Fruit fly (Drosophila melanogaster) whole organism, embryonic: ENCODE data around the gene CG16853.

Experiments
- C15 ChIP-seq: fragments of 200-800 bp; sonication (Bioruptor generic); IDR thresholded peaks from 3 replicates; pipeline ENCODE4 v1.3.6; 2022; ENCODE audit warnings: missing biosample characterization, missing genetic modification characterization
- CG10274 ChIP-seq: fragments of 200-800 bp; sonication (Bioruptor generic); optimal IDR thresholded peaks from 3 replicates; lab custom pipeline; 2017; ENCODE audit warnings: missing biosample characterization, mild to moderate bottlenecking, missing genetic modification characterization
- CG10565 ChIP-seq: fragments of 200-800 bp; sonication (Bioruptor generic); optimal IDR thresholded peaks from 3 replicates; lab custom pipeline; 2016; ENCODE audit warnings: missing biosample characterization, mild to moderate bottlenecking, missing genetic modification characterization
- CG10979 ChIP-seq: fragments of 200-800 bp; sonication (Bioruptor generic); optimal IDR thresholded peaks from 2 replicates; lab custom pipeline; 2018; ENCODE audit warnings: missing biosample characterization, mild to moderate bottlenecking, missing genetic modification characterization, moderate library complexity
- CG12071 ChIP-seq: fragments of 200-800 bp; sonication (Bioruptor generic); optimal IDR thresholded peaks from 3 replicates; lab custom pipeline; 2018; ENCODE audit warnings: missing biosample characterization, mild to moderate bottlenecking, missing genetic modification characterization
- CG15696 ChIP-seq: fragments of 200-800 bp; sonication (Bioruptor generic); optimal IDR thresholded peaks from 2 replicates; lab custom pipeline; 2019; ENCODE audit warnings: missing biosample characterization, mild to moderate bottlenecking, missing genetic modification characterization, moderate library complexity
- CG17568 ChIP-seq: fragments of 200-800 bp; sonication (Bioruptor generic); optimal IDR thresholded peaks from 2 replicates; lab custom pipeline; 2018; ENCODE audit warnings: missing biosample characterization, mild to moderate bottlenecking, missing genetic modification characterization, moderate library complexity
- CG2129 ChIP-seq: fragments of 200-800 bp; sonication (Bioruptor generic); IDR thresholded peaks from 2 replicates; pipeline ENCODE4 v1.3.6; 2022; ENCODE audit warnings: missing biosample characterization, missing genetic modification characterization; ENCODE audit not compliant: partially characterized antibody
- CG3163 ChIP-seq: fragments of 200-800 bp; sonication (Bioruptor generic); optimal IDR thresholded peaks from 3 replicates; lab custom pipeline; 2016; ENCODE audit warnings: missing biosample characterization, missing genetic modification characterization
- CG32532 ChIP-seq: fragments of 200-800 bp; sonication (Bioruptor generic); IDR thresholded peaks from 2 replicates; pipeline ENCODE4 v1.3.6; 2022; ENCODE audit warnings: missing biosample characterization, missing genetic modification characterization
- CG34224 ChIP-seq: fragments of 200-800 bp; sonication (Bioruptor generic); IDR thresholded peaks from 3 replicates; pipeline ENCODE4 v1.3.6; 2022; ENCODE audit warnings: missing biosample characterization, missing genetic modification characterization; ENCODE audit not compliant: partially characterized antibody
- CG6813 ChIP-seq: fragments of 200-800 bp; sonication (Bioruptor generic); optimal IDR thresholded peaks from 2 replicates; lab custom pipeline; 2017; ENCODE audit warnings: missing biosample characterization, missing genetic modification characterization, mild to moderate bottlenecking, moderate library complexity, missing genetic modification reagents
- CG7745 ChIP-seq: fragments of 200-800 bp; sonication (Bioruptor generic); optimal IDR thresholded peaks from 2 replicates; lab custom pipeline; 2018; ENCODE audit warnings: missing biosample characterization, mild to moderate bottlenecking, missing genetic modification characterization, moderate library complexity
- CG8924 ChIP-seq: fragments of 200-800 bp; optimal IDR thresholded peaks from 3 replicates; lab custom pipeline; 2019; ENCODE audit warnings: missing biosample characterization, mild to moderate bottlenecking, missing genetic modification characterization, moderate library complexity
- D19A ChIP-seq: fragments of 200-800 bp; optimal IDR thresholded peaks from 3 replicates; lab custom pipeline; 2019; ENCODE audit warnings: missing biosample characterization, mild to moderate bottlenecking, missing genetic modification characterization, moderate library complexity
- Deaf1 ChIP-seq: fragments of 200-800 bp; optimal IDR thresholded peaks from 3 replicates; lab custom pipeline; 2019; ENCODE audit warnings: missing biosample characterization, mild to moderate bottlenecking, missing genetic modification characterization, moderate library complexity
- Fer3 ChIP-seq: fragments of 200-800 bp; sonication (Bioruptor generic); optimal IDR thresholded peaks from 2 replicates; lab custom pipeline; 2018; ENCODE audit warnings: missing biosample characterization, mild to moderate bottlenecking, missing genetic modification characterization, moderate library complexity
- Hmx ChIP-seq: fragments of 200-800 bp; sonication (Bioruptor generic); optimal IDR thresholded peaks from 2 replicates; lab custom pipeline; 2016; ENCODE audit warnings: missing biosample characterization, missing genetic modification characterization
- Jarid2 ChIP-seq: fragments of 200-800 bp; sonication (Bioruptor generic); optimal IDR thresholded peaks from 3 replicates; lab custom pipeline; 2017; ENCODE audit warnings: mild to moderate bottlenecking, missing biosample characterization, missing genetic modification reagents, missing genetic modification characterization
- MBD-R2 ChIP-seq: fragments of 200-800 bp; sonication (Bioruptor generic); IDR thresholded peaks from 2 replicates; pipeline ENCODE4 v1.3.6; 2022; ENCODE audit warnings: missing biosample characterization, missing genetic modification characterization
- Med ChIP-seq: fragments of 200-800 bp; sonication (Bioruptor generic); peaks from one replicate; lab custom pipeline; 2016; ENCODE audit warnings: missing biosample characterization, missing genetic modification characterization, mild to moderate bottlenecking, inconsistent platforms, moderate library complexity
- NFAT ChIP-seq: fragments of 200-800 bp; sonication (Bioruptor generic); IDR thresholded peaks from 2 replicates; pipeline ENCODE4 v1.3.6; 2022; ENCODE audit warnings: missing biosample characterization, missing genetic modification characterization
- Opbp ChIP-seq: fragments of 200-800 bp; sonication (Bioruptor generic); IDR thresholded peaks from 3 replicates; pipeline ENCODE4 v1.3.6; 2022; ENCODE audit warnings: missing biosample characterization, missing genetic modification characterization; ENCODE audit not compliant: partially characterized antibody
- Ptx1 ChIP-seq: fragments of 200-800 bp; sonication (Bioruptor generic); IDR thresholded peaks from 2 replicates; pipeline ENCODE4 v1.3.6; 2022; ENCODE audit warnings: missing biosample characterization, missing genetic modification characterization
- Trl ChIP-seq, 3 experiments: fragments of >200 bp in 2 of 3; fragments of 200-800 bp in 1 of 3; sonication (Bioruptor generic) in 1 of 3; optimal IDR thresholded peaks; 2 replicates in 1 of 3; 3 replicates in 2 of 3; lab custom pipeline; 2016 to 2017; ENCODE audit warnings: missing biosample characterization in 1 of 3, missing genetic modification characterization in 1 of 3
- ara ChIP-seq: fragments of 200-800 bp; sonication (Bioruptor generic); IDR thresholded peaks from 2 replicates; pipeline ENCODE4 v1.3.6; 2022; ENCODE audit warnings: missing biosample characterization, missing genetic modification characterization
- bbx ChIP-seq: fragments of 200-800 bp; sonication (Bioruptor generic); IDR thresholded peaks from 2 replicates; pipeline ENCODE4 v1.3.6; 2022; ENCODE audit warnings: missing biosample characterization, missing genetic modification characterization; ENCODE audit not compliant: partially characterized antibody
- bsh ChIP-seq, 2 experiments: fragments of 200-800 bp; sonication (Bioruptor generic); optimal IDR thresholded peaks; 2 replicates each; lab custom pipeline; 2017 to 2018; ENCODE audit warnings: mild to moderate bottlenecking in 2 of 2, missing biosample characterization in 2 of 2, missing genetic modification characterization in 2 of 2, moderate library complexity in 1 of 2
- cato ChIP-seq: fragments of 200-800 bp; sonication (Bioruptor generic); optimal IDR thresholded peaks from 2 replicates; lab custom pipeline; 2016; ENCODE audit warnings: missing biosample characterization, missing genetic modification characterization, borderline replicate concordance
- chinmo ChIP-seq: fragments of 200-800 bp; sonication (Bioruptor generic); IDR thresholded peaks from 4 replicates; pipeline ENCODE4 v1.3.6; 2022; ENCODE audit warnings: missing biosample characterization, missing genetic modification characterization; ENCODE audit not compliant: partially characterized antibody
- da ChIP-seq: fragments of 200-800 bp; sonication (Bioruptor generic); optimal IDR thresholded peaks from 2 replicates; lab custom pipeline; 2016; ENCODE audit warnings: missing biosample characterization, missing genetic modification characterization
- fd102C ChIP-seq: fragments of 200-800 bp; sonication (Bioruptor generic); optimal IDR thresholded peaks from 2 replicates; lab custom pipeline; 2018; ENCODE audit warnings: missing biosample characterization, mild to moderate bottlenecking, missing genetic modification characterization, moderate library complexity
- grau ChIP-seq: fragments of 200-800 bp; optimal IDR thresholded peaks from 3 replicates; lab custom pipeline; 2019; ENCODE audit warnings: missing biosample characterization, mild to moderate bottlenecking, missing genetic modification characterization, moderate library complexity
- her ChIP-seq: fragments of 200-800 bp; sonication (Bioruptor generic); optimal IDR thresholded peaks from 2 replicates; lab custom pipeline; 2016; ENCODE audit warnings: missing biosample characterization, missing genetic modification characterization
- kah ChIP-seq: fragments of 200-800 bp; sonication (Bioruptor generic); optimal IDR thresholded peaks from 2 replicates; lab custom pipeline; 2018; ENCODE audit warnings: missing biosample characterization, mild to moderate bottlenecking, missing genetic modification characterization
- nerfin-1 ChIP-seq: fragments of 200-800 bp; sonication (Bioruptor generic); optimal IDR thresholded peaks from 3 replicates; lab custom pipeline; 2019; ENCODE audit warnings: missing biosample characterization, mild to moderate bottlenecking, missing genetic modification characterization, moderate library complexity
- nmo ChIP-seq: fragments of 200-800 bp; sonication (Bioruptor generic); optimal IDR thresholded peaks from 2 replicates; lab custom pipeline; 2018; ENCODE audit warnings: missing biosample characterization, mild to moderate bottlenecking, missing genetic modification characterization, moderate library complexity
- onecut ChIP-seq: fragments of 200-800 bp; sonication (Bioruptor generic); IDR thresholded peaks from 2 replicates; pipeline ENCODE4 v1.3.6; 2022; ENCODE audit warnings: missing biosample characterization, missing genetic modification characterization
- pfk ChIP-seq: fragments of 200-800 bp; sonication (Bioruptor generic); optimal IDR thresholded peaks from 2 replicates; lab custom pipeline; 2018; ENCODE audit warnings: missing biosample characterization, mild to moderate bottlenecking, missing genetic modification characterization, moderate library complexity
- pros ChIP-seq: fragments of 200-800 bp; sonication (Bioruptor generic); optimal IDR thresholded peaks from 3 replicates; lab custom pipeline; 2019; ENCODE audit warnings: missing biosample characterization, mild to moderate bottlenecking, missing genetic modification characterization, moderate library complexity
- run ChIP-seq: fragments of 200-800 bp; sonication (Bioruptor generic); optimal IDR thresholded peaks from 3 replicates; lab custom pipeline; 2018; ENCODE audit warnings: missing biosample characterization, mild to moderate bottlenecking, missing genetic modification characterization
- stwl ChIP-seq: fragments of 200-800 bp; sonication (Bioruptor generic); optimal IDR thresholded peaks from 3 replicates; lab custom pipeline; 2018; ENCODE audit warnings: missing biosample characterization, mild to moderate bottlenecking, missing genetic modification characterization, moderate library complexity
- sug ChIP-seq: fragments of 200-800 bp; optimal IDR thresholded peaks from 2 replicates; lab custom pipeline; 2019; ENCODE audit warnings: missing biosample characterization, mild to moderate bottlenecking, missing genetic modification characterization, moderate library complexity
- tx ChIP-seq: fragments of 200-800 bp; sonication (Bioruptor generic); optimal IDR thresholded peaks from 2 replicates; lab custom pipeline; 2016; ENCODE audit warnings: missing biosample characterization, missing genetic modification characterization

The CG16853 gene

dm6 chr2L:13548786-13549780 is 7.0 kb downstream of the CG16853 start, which contains the start of gene B4 (continued):
- TF ChIP-seq onecut (GFP tag; lab: Robert Waterston, UW) (peak; percentile 37), run (tag; lab: Kevin White, UChicago) (no peak), CG3163 (no peak), da (GFP tag; lab: Kevin White, UChicago) (peak; percentile 9), cato (GFP tag; lab: Kevin White, UChicago) (no peak), CG7745 (no peak)

- TF ChIP-seq Opbp (GFP tag; lab: Robert Waterston, UW) (peak; percentile 79; the same call in 2 of the 3 replicates), nerfin-1 (peak; percentile 73), chinmo (GFP tag; lab: Robert Waterston, UW) (peak; percentile 89), fd102C (GFP tag; lab: Kevin White, UChicago) (no peak), CG32532 (GFP tag; lab: Robert Waterston, UW) (peak; percentile 44), NFAT (no peak; the same call in 1 of the 2 replicates), D19A (tag; lab: Kevin White, UChicago) (peak; percentile 53), C15 (no peak), CG17568 (GFP tag; lab: Kevin White, UChicago) (peak; percentile 21), CG6813 (GFP tag; lab: Kevin White, UChicago) (peak; percentile 17), CG10979 (peak; percentile 11), Deaf1 (peak; percentile 86), CG10274 (GFP tag; lab: Kevin White, UChicago) (no peak), bbx (peak; percentile 83), stwl (tag; lab: Kevin White, UChicago) (peak; percentile 37), bsh (GFP tag; optimal IDR thresholded peaks at IDR 0.05; lab: Kevin White, UChicago) (no peak), pfk (GFP tag; lab: Kevin White, UChicago) (peak; percentile 2), CG8924 (tag; lab: Kevin White, UChicago) (peak; percentile 56), Ptx1 (GFP tag; lab: Robert Waterston, UW) (peak; percentile 16; the same call in 1 of the 2 replicates), ara (GFP tag; lab: Robert Waterston, UW) (no peak), grau (tag; lab: Kevin White, UChicago) (peak; percentile 40), her (GFP tag; lab: Kevin White, UChicago) (peak; percentile 21), nmo (GFP tag; lab: Kevin White, UChicago) (peak; percentile 17), CG10565 (GFP tag; lab: Kevin White, UChicago) (no peak), CG34224 (GFP tag; lab: Robert Waterston, UW) (peak; percentile 51; the same call in 2 of the 3 replicates), kah (peak; percentile 38), Med (GFP tag; lab: Kevin White, UChicago) (peak; percentile 94), Fer3 (tag; lab: Kevin White, UChicago) (peak; percentile 49), CG12071 (GFP tag; lab: Kevin White, UChicago) (peak; percentile 32), pros (GFP tag; lab: Kevin White, UChicago) (peak; percentile 58), MBD-R2 (peak; percentile 38; the same call in 1 of the 2 replicates), sug (tag; lab: Kevin White, UChicago) (peak; percentile 95), Jarid2 (GFP tag; lab: Kevin White, UChicago) (peak; percentile 100), tx (GFP tag; lab: Kevin White, UChicago) (peak; percentile 4), Trl (optimal IDR thresholded peaks at IDR 0.05; lab: Kevin White, UChicago) (no peak), Trl (GFP tag; optimal IDR thresholded peaks at IDR 0.05; lab: Kevin White, UChicago) (peak; percentile 55), Hmx (GFP tag; lab: Kevin White, UChicago) (no peak), CG15696 (tag; lab: Kevin White, UChicago) (no peak), CG2129 (peak; percentile 15; the same call in 1 of the 2 replicates)
Measured at dm6 chr2L:13549973-13550458, 7.9 kb downstream of the CG16853 start, which contains the start of gene kuz. TSS of gene kuz (plus strand) at chr2L:13550139.
